Fruit fly (Drosophila melanogaster) whole organism, embryonic: ENCODE results near the gene aop.
A peak's percentile ranks its signal among the peaks of the same experiment; 100 is the strongest.

Experiments
- CG13296 ChIP-seq: fragments of 200-800 bp; sonication (Bioruptor generic); optimal IDR thresholded peaks from 3 replicates; lab custom pipeline; 2018; ENCODE audit warnings: missing biosample characterization, mild to moderate bottlenecking, missing genetic modification characterization
- CG14441 ChIP-seq: fragments of 200-800 bp; sonication (Bioruptor generic); IDR thresholded peaks from 2 replicates; pipeline ENCODE4 v1.3.6; 2022; ENCODE audit warnings: missing biosample characterization, missing genetic modification characterization
- CG15073 ChIP-seq: fragments of 200-800 bp; sonication (Bioruptor generic); optimal IDR thresholded peaks from 2 replicates; lab custom pipeline; 2016; ENCODE audit warnings: missing biosample characterization, missing genetic modification characterization
- CG1792 ChIP-seq: fragments of 200-800 bp; sonication (Bioruptor generic); optimal IDR thresholded peaks from 2 replicates; lab custom pipeline; 2016; ENCODE audit warnings: missing biosample characterization, missing genetic modification characterization
- CG18619 ChIP-seq: fragments of 200-800 bp; sonication (Bioruptor generic); optimal IDR thresholded peaks from 3 replicates; lab custom pipeline; 2017; ENCODE audit warnings: missing biosample characterization, mild to moderate bottlenecking, missing genetic modification characterization
- CG3726 ChIP-seq: fragments of 200-800 bp; sonication (Bioruptor generic); IDR thresholded peaks from 3 replicates; pipeline ENCODE4, ENCODE4 v1.3.6; 2022; ENCODE audit warnings: missing biosample characterization, missing genetic modification characterization
- CG3847 ChIP-seq: fragments of 200-800 bp; sonication (Bioruptor generic); IDR thresholded peaks from 2 replicates; pipeline ENCODE4 v1.3.6; 2022; ENCODE audit warnings: missing biosample characterization, missing genetic modification characterization
- CG4854 ChIP-seq: fragments of 200-800 bp; sonication (Bioruptor generic); optimal IDR thresholded peaks from 2 replicates; lab custom pipeline; 2016; ENCODE audit warnings: missing biosample characterization, missing genetic modification characterization, inconsistent platforms
- CG5180 ChIP-seq: fragments of 200-800 bp; sonication (Bioruptor generic); optimal IDR thresholded peaks from 3 replicates; lab custom pipeline; 2017; ENCODE audit warnings: missing biosample characterization, missing genetic modification characterization, mild to moderate bottlenecking, moderate library complexity, missing genetic modification reagents
- CG9437 ChIP-seq: fragments of 200-800 bp; sonication (Bioruptor generic); optimal IDR thresholded peaks from 2 replicates; lab custom pipeline; 2018; ENCODE audit warnings: missing biosample characterization, mild to moderate bottlenecking, missing genetic modification characterization
- CkIIα-i1 ChIP-seq: fragments of 200-800 bp; sonication (Bioruptor generic); IDR thresholded peaks from 2 replicates; pipeline ENCODE4 v1.3.6; 2022; ENCODE audit warnings: missing biosample characterization, missing genetic modification characterization
- Dfd ChIP-seq, 2 experiments: fragments of >200 bp; optimal IDR thresholded peaks; 2 replicates each; lab custom pipeline; 2017; ENCODE audit warnings: missing biosample characterization in 2 of 2, missing genetic modification characterization in 2 of 2
- Eip74EF ChIP-seq, 2 experiments: fragments of 200-800 bp in 1 of 2; fragments of >200 bp in 1 of 2; sonication (Bioruptor generic) in 1 of 2; optimal IDR thresholded peaks; 2 replicates each; lab custom pipeline; 2017 to 2019; ENCODE audit warnings: missing biosample characterization in 2 of 2, missing genetic modification characterization in 2 of 2, mild to moderate bottlenecking in 1 of 2, moderate library complexity in 1 of 2
- Gug ChIP-seq: fragments of 200-800 bp; sonication (Bioruptor generic); IDR thresholded peaks from 4 replicates; pipeline ENCODE4 v1.3.6; 2022; ENCODE audit warnings: missing biosample characterization, missing genetic modification characterization
- HLH3B ChIP-seq: fragments of 200-800 bp; sonication (Bioruptor generic); IDR thresholded peaks from 2 replicates; pipeline ENCODE4 v1.3.6; 2022; ENCODE audit warnings: missing biosample characterization, missing genetic modification characterization
- Hand ChIP-seq: fragments of 200-800 bp; sonication (Bioruptor generic); optimal IDR thresholded peaks from 2 replicates; lab custom pipeline; 2017; ENCODE audit warnings: mild to moderate bottlenecking, missing biosample characterization, missing genetic modification reagents, missing genetic modification characterization
- Sry-β ChIP-seq: fragments of 200-800 bp; sonication (Bioruptor generic); optimal IDR thresholded peaks from 2 replicates; lab custom pipeline; 2018; ENCODE audit warnings: missing biosample characterization, mild to moderate bottlenecking, missing genetic modification characterization, moderate library complexity
- Ssrp ChIP-seq: fragments of 200-800 bp; sonication (Bioruptor generic); optimal IDR thresholded peaks from 2 replicates; lab custom pipeline; 2018; ENCODE audit warnings: missing biosample characterization, mild to moderate bottlenecking, missing genetic modification characterization, moderate library complexity
- Xrp1 ChIP-seq: fragments of 200-800 bp; sonication (Bioruptor generic); IDR thresholded peaks from 2 replicates; pipeline ENCODE4 v1.3.6; 2022; ENCODE audit warnings: missing biosample characterization, missing genetic modification characterization
- ap ChIP-seq: fragments of 200-800 bp; sonication (Bioruptor generic); IDR thresholded peaks from 2 replicates; pipeline ENCODE4 v1.3.6; 2022; ENCODE audit warnings: missing biosample characterization, missing genetic modification characterization
- ato ChIP-seq: fragments of 200-800 bp; sonication (Bioruptor generic); IDR thresholded peaks from 2 replicates; pipeline ENCODE4 v1.3.6; 2022; ENCODE audit warnings: missing biosample characterization, missing genetic modification characterization; ENCODE audit not compliant: partially characterized antibody
- az2 ChIP-seq: fragments of 200-800 bp; sonication (Bioruptor generic); optimal IDR thresholded peaks from 3 replicates; lab custom pipeline; 2016; ENCODE audit warnings: missing biosample characterization, missing genetic modification characterization
- chinmo ChIP-seq: fragments of 200-800 bp; sonication (Bioruptor generic); IDR thresholded peaks from 4 replicates; pipeline ENCODE4 v1.3.6; 2022; ENCODE audit warnings: missing biosample characterization, missing genetic modification characterization; ENCODE audit not compliant: partially characterized antibody
- dati ChIP-seq: fragments of 200-800 bp; sonication (Bioruptor generic); IDR thresholded peaks from 2 replicates; pipeline ENCODE4 v1.3.6; 2022; ENCODE audit warnings: missing biosample characterization, missing genetic modification characterization
- dpn ChIP-seq, 2 experiments: fragments of 200-800 bp; sonication (Bioruptor generic); optimal IDR thresholded peaks; 3 replicates each; lab custom pipeline; 2016; ENCODE audit warnings: missing biosample characterization in 2 of 2, missing genetic modification characterization in 2 of 2
- ind ChIP-seq: fragments of 200-800 bp; sonication (Bioruptor generic); optimal IDR thresholded peaks from 3 replicates; lab custom pipeline; 2016; ENCODE audit warnings: missing biosample characterization, missing genetic modification characterization
- p53 ChIP-seq: fragments of 200-800 bp; sonication (Bioruptor generic); optimal IDR thresholded peaks from 2 replicates; lab custom pipeline; 2016; ENCODE audit warnings: missing biosample characterization, missing genetic modification characterization
- pfk ChIP-seq: fragments of 200-800 bp; sonication (Bioruptor generic); optimal IDR thresholded peaks from 2 replicates; lab custom pipeline; 2018; ENCODE audit warnings: missing biosample characterization, mild to moderate bottlenecking, missing genetic modification characterization, moderate library complexity
- pnt ChIP-seq: fragments of 200-800 bp; sonication (Bioruptor generic); optimal IDR thresholded peaks from 3 replicates; lab custom pipeline; 2016; ENCODE audit warnings: missing biosample characterization, missing genetic modification characterization
- run ChIP-seq: fragments of 200-800 bp; sonication (Bioruptor generic); optimal IDR thresholded peaks from 3 replicates; lab custom pipeline; 2018; ENCODE audit warnings: missing biosample characterization, mild to moderate bottlenecking, missing genetic modification characterization
- salm ChIP-seq: fragments of 200-800 bp; sonication (Bioruptor generic); optimal IDR thresholded peaks from 2 replicates; lab custom pipeline; 2018; ENCODE audit warnings: missing biosample characterization, mild to moderate bottlenecking, missing genetic modification characterization
- sc ChIP-seq, 3 experiments: fragments of >200 bp in 2 of 3; fragments of 200-800 bp in 1 of 3; sonication (Bioruptor generic) in 1 of 3; optimal IDR thresholded peaks; 2 replicates in 2 of 3; 3 replicates in 1 of 3; lab custom pipeline; 2017; ENCODE audit warnings: mild to moderate bottlenecking in 1 of 3, missing biosample characterization in 1 of 3, missing genetic modification characterization in 1 of 3, missing genetic modification reagents in 1 of 3
- sens ChIP-seq: fragments of 200-800 bp; sonication (Bioruptor generic); peaks from one replicate; lab custom pipeline; 2016; ENCODE audit warnings: missing biosample characterization, missing genetic modification characterization
- slp2 ChIP-seq: fragments of 200-800 bp; sonication (Bioruptor generic); optimal IDR thresholded peaks from 2 replicates; lab custom pipeline; 2016; ENCODE audit warnings: missing biosample characterization, missing genetic modification characterization
- sob ChIP-seq: fragments of 200-800 bp; sonication (Bioruptor generic); IDR thresholded peaks from 2 replicates; pipeline ENCODE4 v1.3.6; 2022; ENCODE audit warnings: missing biosample characterization, missing genetic modification characterization
- tap ChIP-seq: fragments of 200-800 bp; optimal IDR thresholded peaks from 3 replicates; lab custom pipeline; 2019; ENCODE audit warnings: missing biosample characterization, mild to moderate bottlenecking, missing genetic modification characterization, moderate library complexity
- toy ChIP-seq: fragments of 200-800 bp; sonication (Bioruptor generic); IDR thresholded peaks from 2 replicates; pipeline ENCODE4 v1.3.6; 2022; ENCODE audit warnings: missing biosample characterization, missing genetic modification characterization
- vvl ChIP-seq: fragments of 200-800 bp; sonication (Bioruptor generic); IDR thresholded peaks from 2 replicates; pipeline ENCODE4 v1.3.6; 2022; ENCODE audit warnings: missing biosample characterization, missing genetic modification characterization
- zen ChIP-seq: fragments of 200-800 bp; sonication (Bioruptor generic); optimal IDR thresholded peaks from 3 replicates; lab custom pipeline; 2018; ENCODE audit warnings: missing biosample characterization, mild to moderate bottlenecking, missing genetic modification characterization, moderate library complexity

aop gene

dm6 chr2L:2175930-2176643, 2.5 kb downstream of the aop start (continued):
- no peak for TF ChIP-seq dpn (GFP tag; optimal IDR thresholded peaks at IDR 0.05; lab: Kevin White, UChicago)
- TF ChIP-seq CG3726 (GFP tag; lab: Robert Waterston, UW), result no peak
- TF ChIP-seq p53, result no peak
- no peak for TF ChIP-seq CG4854 (GFP tag; lab: Kevin White, UChicago)
- TF ChIP-seq vvl, result no peak
- TF ChIP-seq CG18619 (GFP tag; lab: Kevin White, UChicago), result peak; percentile 53
- TF ChIP-seq az2, result no peak
- no peak for TF ChIP-seq zen (tag; lab: Kevin White, UChicago)
- TF ChIP-seq Ssrp, result peak; percentile 21
- no peak for TF ChIP-seq pnt
- TF ChIP-seq CG5180 (GFP tag; lab: Kevin White, UChicago), result peak; percentile 1
- TF ChIP-seq chinmo (GFP tag; lab: Robert Waterston, UW), result peak; percentile 67; the same call in 1 of the 4 replicates
- peak; percentile 15 for TF ChIP-seq tap (tag; lab: Kevin White, UChicago)
- TF ChIP-seq dati, result no peak
- TF ChIP-seq salm (tag; lab: Kevin White, UChicago), result no peak
- TF ChIP-seq sob (GFP tag; lab: Robert Waterston, UW), result no peak
- peak; percentile 73 for TF ChIP-seq CG3847 (GFP tag; lab: Robert Waterston, UW)
- no peak for TF ChIP-seq pfk (GFP tag; lab: Kevin White, UChicago)
- 0 out of 2 replicates have a peak, but pooled peaks have one; percentile 40 for TF ChIP-seq HLH3B (GFP tag; lab: Robert Waterston, UW)
- TF ChIP-seq Dfd (GFP tag; optimal IDR thresholded peaks at IDR 0.05; lab: Kevin White, UChicago), result no peak
- peak; percentile 27; the same call in 1 of the 2 replicates for TF ChIP-seq CG14441 (GFP tag; lab: Robert Waterston, UW)
- peak; percentile 32 for TF ChIP-seq Hand (GFP tag; lab: Kevin White, UChicago)
- TF ChIP-seq CG15073, result no peak
- TF ChIP-seq CG1792 (GFP tag; lab: Kevin White, UChicago), result no peak
- no peak for TF ChIP-seq ap (GFP tag; lab: Robert Waterston, UW)
- no peak for TF ChIP-seq Gug
- TF ChIP-seq ato, result no peak
- TF ChIP-seq slp2 (GFP tag; lab: Kevin White, UChicago), result no peak
- TF ChIP-seq toy, result 0 out of 2 replicates have a peak, but pooled peaks have one; percentile 45
- peak; percentile 68 for TF ChIP-seq CG13296 (GFP tag; lab: Kevin White, UChicago)
- no peak for TF ChIP-seq Sry-β (GFP tag; lab: Kevin White, UChicago)
- no peak for TF ChIP-seq sc (optimal IDR thresholded peaks at IDR 0.05; lab: Kevin White, UChicago)
- no peak for TF ChIP-seq sc (GFP tag; optimal IDR thresholded peaks at IDR 0.05; lab: Kevin White, UChicago)
- peak; percentile 67 for TF ChIP-seq CG9437
- TF ChIP-seq CkIIα-i1 (GFP tag; lab: Robert Waterston, UW), result no peak
- TF ChIP-seq Eip74EF (GFP tag; optimal IDR thresholded peaks at IDR 0.05; lab: Kevin White, UChicago), result no peak
- TF ChIP-seq ind (GFP tag; lab: Kevin White, UChicago), result peak; percentile 24
- no peak for TF ChIP-seq run (tag; lab: Kevin White, UChicago)
- peak; percentile 74 for TF ChIP-seq sens (GFP tag; lab: Kevin White, UChicago)
- peak; percentile 25; the same call in 1 of the 2 replicates for TF ChIP-seq Xrp1 (GFP tag; lab: Robert Waterston, UW)
